Worm (Caenorhabditis elegans) whole organism, L2 larva: ENCODE data around the gene clec-173.

Source experiments
- fos-1 ChIP-seq: fragments of 150-350 bp; optimal IDR thresholded peaks from 2 replicates; lab custom pipeline; 2014; ENCODE audit warnings: missing biosample characterization, missing genetic modification characterization
- unc-55 ChIP-seq: fragments of 150-350 bp; sonication (generic microtip); optimal IDR thresholded peaks from 3 replicates; lab custom pipeline; 2014; ENCODE audit warnings: missing biosample characterization, missing genetic modification reagents, missing genetic modification characterization

DNA sequence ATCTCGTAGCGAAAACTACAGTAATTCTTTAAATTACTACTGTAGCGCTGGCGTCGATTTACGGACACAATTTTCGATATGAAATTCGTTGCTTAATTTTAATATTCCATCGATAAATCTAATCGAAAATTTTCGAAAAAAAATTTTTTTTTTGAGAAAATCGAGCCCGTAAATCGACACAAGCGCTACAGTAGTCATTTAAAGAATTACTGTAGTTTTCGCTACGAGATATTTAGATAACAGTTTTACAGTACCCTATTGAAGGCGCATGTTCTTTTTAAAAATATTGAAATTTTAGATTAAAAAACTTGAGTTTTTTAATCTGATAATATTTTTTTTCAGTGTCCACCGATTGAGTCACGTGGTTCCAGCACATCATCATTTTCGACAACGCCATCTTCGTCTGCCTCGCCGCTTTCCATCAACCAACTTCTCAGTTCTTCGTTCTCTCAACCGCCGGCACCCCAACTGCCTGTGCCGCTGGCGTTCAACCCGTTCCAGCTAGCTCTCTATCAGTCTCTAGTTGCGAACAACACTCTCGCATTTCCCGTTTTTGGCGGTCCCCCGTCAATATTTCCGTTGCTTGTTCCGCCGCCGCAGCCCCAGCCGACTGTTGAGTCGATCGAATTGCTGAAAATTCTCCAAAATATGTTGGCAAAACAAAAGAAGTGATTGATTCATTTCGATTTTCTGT lies 26.5 kb upstream of the clec-173 start:
- TF ChIP-seq unc-55 (GFP tag; lab: Kevin White, UChicago) (no peak), fos-1 (tag; lab: Kevin White, UChicago) (no peak)
